Fruit fly (Drosophila melanogaster): ENCODE measurements around the gene Jon25Biii.
A peak's percentile ranks its signal among the peaks of the same experiment; 100 is the strongest.

dm6 chr2L:4999389-5000032 lies 48.9 kb upstream of the Jon25Biii start:
- no peak for TF ChIP-seq dm (GFP tag; optimal IDR thresholded peaks at IDR 0.05)
- 0 out of 2 replicates have a peak, but pooled peaks have one; percentile 34 for TF ChIP-seq GATAe (GFP tag; conservative IDR thresholded peaks at IDR 0.05)
- no peak for TF ChIP-seq kni (GFP tag; optimal IDR thresholded peaks at IDR 0.05)
- no peak for TF ChIP-seq abd-A (tag; optimal IDR thresholded peaks at IDR 0.05)
- TF ChIP-seq danr (GFP tag; IDR thresholded peaks at IDR 0.05), result 0 out of 2 replicates have a peak, but pooled peaks have one; percentile 30
- TF ChIP-seq tap (tag; optimal IDR thresholded peaks at IDR 0.05), result peak; percentile 69
- peak; percentile 60 for TF ChIP-seq CG12391 (tag; optimal IDR thresholded peaks at IDR 0.05)
- no peak for TF ChIP-seq psq (GFP tag; optimal IDR thresholded peaks at IDR 0.05)
- TF ChIP-seq insv (GFP tag; optimal IDR thresholded peaks at IDR 0.05), result no peak
- peak; percentile 76 for TF ChIP-seq CG6689 (GFP tag; IDR thresholded peaks at IDR 0.05)
- no peak for TF ChIP-seq Lpt (GFP tag; optimal IDR thresholded peaks at IDR 0.05)
- peak; percentile 21 for TF ChIP-seq sqz (GFP tag; optimal IDR thresholded peaks at IDR 0.05)
